Worm (Caenorhabditis elegans) whole organism, late embryonic: ENCODE measurements around the gene T27A10.6.

ENCODE experiments used
- C38D4.7 ChIP-seq: fragments of 200-800 bp; sonication (Bioruptor generic); optimal IDR thresholded peaks from 2 replicates; lab custom pipeline; 2018; ENCODE audit warnings: mild to moderate bottlenecking, missing genetic modification characterization, moderate library complexity, missing compliant biosample characterization
- F13H6.1 ChIP-seq: sonication (generic microtip); optimal IDR thresholded peaks from 2 replicates; lab custom pipeline; 2016; ENCODE audit warnings: missing genetic modification characterization, missing compliant biosample characterization
- K02D7.2 ChIP-seq: sonication (generic microtip); optimal IDR thresholded peaks from 2 replicates; lab custom pipeline; 2017; ENCODE audit warnings: mild to moderate bottlenecking, missing genetic modification characterization, missing compliant biosample characterization
- K09A11.1 ChIP-seq: sonication (generic microtip); optimal IDR thresholded peaks from 2 replicates; lab custom pipeline; 2017; ENCODE audit warnings: antibody characterized with exemption, mild to moderate bottlenecking, missing genetic modification characterization, missing compliant biosample characterization; ENCODE audit not compliant: insufficient read depth
- T23F11.4 ChIP-seq: fragments of 200-800 bp; sonication (Bioruptor generic); optimal IDR thresholded peaks from 2 replicates; lab custom pipeline; 2018; ENCODE audit warnings: mild to moderate bottlenecking, missing genetic modification characterization, missing compliant biosample characterization
- Y22D7AL.16 ChIP-seq: sonication (generic microtip); optimal IDR thresholded peaks from 2 replicates; lab custom pipeline; 2016; ENCODE audit warnings: missing genetic modification characterization, missing compliant biosample characterization
- ahr-1 ChIP-seq: sonication (generic microtip); optimal IDR thresholded peaks from 2 replicates; lab custom pipeline; 2016; ENCODE audit warnings: missing genetic modification characterization, missing compliant biosample characterization
- ama-1 ChIP-seq: fragments of 150-350 bp; optimal IDR thresholded peaks from 2 replicates; lab custom pipeline; 2014
- ceh-14 ChIP-seq: sonication (generic microtip); optimal IDR thresholded peaks from 2 replicates; lab custom pipeline; 2016; ENCODE audit warnings: missing genotype, missing genetic modification characterization, missing compliant biosample characterization
- ceh-18 ChIP-seq: sonication (generic microtip); optimal IDR thresholded peaks from 2 replicates; lab custom pipeline; 2016; ENCODE audit warnings: missing genetic modification characterization, missing compliant biosample characterization
- ceh-19 ChIP-seq: fragments of 200-800 bp; sonication (Bioruptor generic); optimal IDR thresholded peaks from 2 replicates; lab custom pipeline; 2018; ENCODE audit warnings: mild to moderate bottlenecking, missing genetic modification characterization, missing compliant biosample characterization
- ceh-2 ChIP-seq: sonication (generic microtip); optimal IDR thresholded peaks from 2 replicates; lab custom pipeline; 2016; ENCODE audit warnings: missing genotype, missing genetic modification characterization, missing compliant biosample characterization
- ceh-22 ChIP-seq: sonication (generic microtip); optimal IDR thresholded peaks from 2 replicates; lab custom pipeline; 2017; ENCODE audit warnings: missing biosample characterization, missing genetic modification characterization
- ceh-24 ChIP-seq: sonication (generic microtip); optimal IDR thresholded peaks from 2 replicates; lab custom pipeline; 2016; ENCODE audit warnings: mild to moderate bottlenecking, missing genetic modification characterization, missing compliant biosample characterization
- ceh-45 ChIP-seq: fragments of 200-800 bp; sonication (Bioruptor generic); IDR thresholded peaks from 2 replicates; pipeline ENCODE4 v1.3.6; 2022; ENCODE audit warnings: missing genetic modification reagents, missing genetic modification characterization, missing compliant biosample characterization
- ceh-48 ChIP-seq: sonication (generic microtip); optimal IDR thresholded peaks from 2 replicates; lab custom pipeline; 2016; ENCODE audit warnings: missing genetic modification characterization, inconsistent platforms, missing compliant biosample characterization
- ceh-9 ChIP-seq: sonication (generic microtip); optimal IDR thresholded peaks from 2 replicates; lab custom pipeline; 2016; ENCODE audit warnings: mild to moderate bottlenecking, missing genetic modification characterization, inconsistent platforms, missing compliant biosample characterization
- che-1 ChIP-seq: sonication (generic microtip); optimal IDR thresholded peaks from 2 replicates; lab custom pipeline; 2016; ENCODE audit warnings: mild to moderate bottlenecking, missing genetic modification characterization, missing compliant biosample characterization
- dmd-4 ChIP-seq: sonication (generic microtip); optimal IDR thresholded peaks from 2 replicates; lab custom pipeline; 2016; ENCODE audit warnings: borderline replicate concordance, missing genetic modification characterization, missing compliant biosample characterization
- dve-1 ChIP-seq: sonication (generic microtip); optimal IDR thresholded peaks from 2 replicates; lab custom pipeline; 2017; ENCODE audit warnings: antibody characterized with exemption, mild to moderate bottlenecking, missing genetic modification characterization, missing compliant biosample characterization
- elt-4 ChIP-seq: sonication (generic microtip); optimal IDR thresholded peaks from 2 replicates; lab custom pipeline; 2016; ENCODE audit warnings: missing genetic modification characterization, missing compliant biosample characterization
- ets-4 ChIP-seq: sonication (generic microtip); optimal IDR thresholded peaks from 2 replicates; lab custom pipeline; 2016; ENCODE audit warnings: missing genetic modification characterization, missing compliant biosample characterization
- eyg-1 ChIP-seq: sonication (generic microtip); optimal IDR thresholded peaks from 2 replicates; lab custom pipeline; 2016; ENCODE audit warnings: missing genotype, missing genetic modification characterization, missing compliant biosample characterization
- fax-1 ChIP-seq: sonication (generic microtip); optimal IDR thresholded peaks from 2 replicates; lab custom pipeline; 2016; ENCODE audit warnings: missing genotype, missing genetic modification characterization, missing compliant biosample characterization
- fkh-10 ChIP-seq: fragments of 150-350 bp; optimal IDR thresholded peaks from 2 replicates; lab custom pipeline; 2014; ENCODE audit warnings: missing biosample characterization, missing genetic modification reagents, missing genetic modification characterization
- fkh-6 ChIP-seq: sonication (generic microtip); optimal IDR thresholded peaks from 2 replicates; lab custom pipeline; 2016; ENCODE audit warnings: missing genetic modification characterization, missing compliant biosample characterization
- gmeb-2 ChIP-seq: sonication (generic microtip); optimal IDR thresholded peaks from 2 replicates; lab custom pipeline; 2016; ENCODE audit warnings: missing genetic modification characterization, inconsistent platforms, missing compliant biosample characterization
- hlh-15 ChIP-seq: sonication (generic microtip); optimal IDR thresholded peaks from 2 replicates; lab custom pipeline; 2016; ENCODE audit warnings: missing genetic modification characterization, missing compliant biosample characterization
- hlh-30 ChIP-seq: sonication (generic microtip); optimal IDR thresholded peaks from 2 replicates; lab custom pipeline; 2017; ENCODE audit warnings: antibody characterized with exemption, missing genetic modification characterization, missing compliant biosample characterization; ENCODE audit not compliant: insufficient read depth
- lim-6 ChIP-seq: sonication (generic microtip); optimal IDR thresholded peaks from 2 replicates; lab custom pipeline; 2016; ENCODE audit warnings: missing genetic modification characterization, missing compliant biosample characterization
- lin-11 ChIP-seq: fragments of 200-800 bp; sonication (Bioruptor generic); optimal IDR thresholded peaks from 2 replicates; lab custom pipeline; 2018; ENCODE audit warnings: mild to moderate bottlenecking, missing genetic modification characterization, missing compliant biosample characterization
- madf-2 ChIP-seq: sonication (generic microtip); optimal IDR thresholded peaks from 2 replicates; lab custom pipeline; 2017; ENCODE audit warnings: missing genetic modification characterization, missing compliant biosample characterization
- mec-3 ChIP-seq: sonication (generic microtip); optimal IDR thresholded peaks from 2 replicates; lab custom pipeline; 2016; ENCODE audit warnings: borderline replicate concordance, missing genetic modification characterization, missing compliant biosample characterization
- nhr-11 ChIP-seq: fragments of 150-350 bp; optimal IDR thresholded peaks from 2 replicates; lab custom pipeline; 2014; ENCODE audit warnings: missing biosample characterization, missing genetic modification characterization
- nhr-232 ChIP-seq: sonication (generic microtip); optimal IDR thresholded peaks from 2 replicates; lab custom pipeline; 2016; ENCODE audit warnings: missing genetic modification characterization, missing compliant biosample characterization
- npax-4 ChIP-seq: sonication (generic microtip); optimal IDR thresholded peaks from 2 replicates; lab custom pipeline; 2016; ENCODE audit warnings: missing genetic modification characterization, missing compliant biosample characterization
- odd-2 ChIP-seq: sonication (generic microtip); optimal IDR thresholded peaks from 2 replicates; lab custom pipeline; 2017; ENCODE audit warnings: antibody characterized with exemption, mild to moderate bottlenecking, missing genetic modification characterization, missing compliant biosample characterization
- pat-9 ChIP-seq: fragments of 200-800 bp; sonication (Bioruptor generic); optimal IDR thresholded peaks from 2 replicates; lab custom pipeline; 2018; ENCODE audit warnings: mild to moderate bottlenecking, missing genetic modification characterization, moderate library complexity, missing compliant biosample characterization
- pax-1 ChIP-seq: fragments of 150-350 bp; optimal IDR thresholded peaks from 2 replicates; lab custom pipeline; 2014; ENCODE audit warnings: missing biosample characterization, missing genetic modification characterization
- pha-2 ChIP-seq: sonication (generic microtip); optimal IDR thresholded peaks from 2 replicates; lab custom pipeline; 2017; ENCODE audit warnings: mild to moderate bottlenecking, missing genetic modification characterization, missing compliant biosample characterization
- pha-4 ChIP-seq: fragments of 150-350 bp; optimal IDR thresholded peaks from 2 replicates; lab custom pipeline; 2018; ENCODE audit warnings: missing biosample characterization, missing genetic modification reagents, missing genetic modification characterization
- pros-1 ChIP-seq: fragments of 150-350 bp; optimal IDR thresholded peaks from 2 replicates; lab custom pipeline; 2014; ENCODE audit warnings: missing biosample characterization, missing genetic modification reagents, missing genetic modification characterization
- rnt-1 ChIP-seq: sonication (generic microtip); optimal IDR thresholded peaks from 2 replicates; lab custom pipeline; 2016; ENCODE audit warnings: missing genetic modification characterization, missing compliant biosample characterization
- sox-2 ChIP-seq: fragments of 200-800 bp; sonication (Bioruptor generic); IDR thresholded peaks from 2 replicates; pipeline ENCODE4 v1.3.6; 2022; ENCODE audit warnings: missing genetic modification reagents, missing genetic modification characterization, missing compliant biosample characterization
- unc-3 ChIP-seq, 2 experiments: fragments of 200-800 bp in 1 of 2; sonication (Bioruptor generic) in 1 of 2; sonication (generic microtip) in 1 of 2; conservative IDR thresholded peaks in 1 of 2; optimal IDR thresholded peaks in 1 of 2; 2 replicates each; pipeline versions ENCODE4 v1.3.6 to Lab custom; 2016 to 2022; ENCODE audit warnings: missing compliant biosample characterization in 2 of 2, missing genetic modification characterization in 2 of 2, missing genetic modification reagents in 1 of 2
- unc-42 ChIP-seq: sonication (generic microtip); optimal IDR thresholded peaks from 2 replicates; lab custom pipeline; 2016; ENCODE audit warnings: missing genotype, missing genetic modification characterization, missing compliant biosample characterization
- unc-55 ChIP-seq: sonication (generic microtip); optimal IDR thresholded peaks from 2 replicates; lab custom pipeline; 2017; ENCODE audit warnings: missing biosample characterization, missing genetic modification reagents, missing genetic modification characterization
- unc-86 ChIP-seq: sonication (generic microtip); optimal IDR thresholded peaks from 2 replicates; lab custom pipeline; 2016; ENCODE audit warnings: missing genetic modification characterization, missing compliant biosample characterization
- zip-5 ChIP-seq: sonication (generic microtip); optimal IDR thresholded peaks from 2 replicates; lab custom pipeline; 2016; ENCODE audit warnings: missing genetic modification characterization, missing compliant biosample characterization
- ztf-16 ChIP-seq: sonication (generic microtip); optimal IDR thresholded peaks from 2 replicates; lab custom pipeline; 2017; ENCODE audit warnings: missing genetic modification characterization, missing compliant biosample characterization

The T27A10.6 gene

ce11 chrX:3542242-3542641 lies 53.9 kb downstream of the T27A10.6 start, which contains the start of gene rgs-7:
Gene rgs-7 (plus strand): TSS chrX:3542542.
- TF ChIP-seq madf-2 (tag; lab: Kevin White, UChicago) (no peak), ama-1 (lab: Kevin White, UChicago) (no peak), eyg-1 (tag; lab: Kevin White, UChicago) (no peak), Y22D7AL.16 (no peak), npax-4 (tag; lab: Kevin White, UChicago) (no peak), hlh-15 (tag; lab: Kevin White, UChicago) (no peak), zip-5 (tag; lab: Kevin White, UChicago) (no peak), rnt-1 (no peak), unc-86 (tag; lab: Kevin White, UChicago) (no peak), dve-1 (tag; lab: Kevin White, UChicago) (no peak), ceh-22 (tag; lab: Kevin White, UChicago) (no peak), lin-11 (tag; lab: Kevin White, UChicago) (no peak), unc-55 (no peak), ceh-9 (tag; lab: Kevin White, UChicago) (no peak), nhr-232 (tag; lab: Kevin White, UChicago) (no peak), pha-2 (tag; lab: Kevin White, UChicago) (no peak), che-1 (tag; lab: Kevin White, UChicago) (no peak), ztf-16 (tag; lab: Kevin White, UChicago) (no peak), fax-1 (tag; lab: Kevin White, UChicago) (no peak)

- TF ChIP-seq unc-86 (tag; lab: Kevin White, UChicago) (no peak), nhr-232 (tag; lab: Kevin White, UChicago) (no peak), ceh-14 (tag; lab: Kevin White, UChicago) (no peak), unc-55 (peak; percentile 69), sox-2 (GFP tag; lab: Robert Waterston, UW) (no peak), pha-2 (tag; lab: Kevin White, UChicago) (no peak), nhr-11 (no peak), hlh-15 (tag; lab: Kevin White, UChicago) (no peak), ceh-18 (tag; lab: Kevin White, UChicago) (no peak), ceh-45 (GFP tag; lab: Robert Waterston, UW) (no peak), unc-3 (GFP tag; conservative IDR thresholded peaks at IDR 0.05; lab: Robert Waterston, UW) (no peak), unc-3 (tag; optimal IDR thresholded peaks at IDR 0.05; lab: Kevin White, UChicago) (no peak), C38D4.7 (GFP tag; lab: Kevin White, UChicago) (no peak), lim-6 (tag; lab: Kevin White, UChicago) (no peak), rnt-1 (peak; percentile 22), pros-1 (no peak), fkh-10 (GFP tag; lab: Kevin White, UChicago) (no peak), ahr-1 (no peak), zip-5 (tag; lab: Kevin White, UChicago) (no peak), hlh-30 (peak; percentile 61), elt-4 (tag; lab: Kevin White, UChicago) (no peak), ceh-19 (GFP tag; lab: Kevin White, UChicago) (no peak), ceh-48 (no peak), T23F11.4 (GFP tag; lab: Kevin White, UChicago) (no peak), mec-3 (no peak), odd-2 (tag; lab: Kevin White, UChicago) (no peak), fkh-6 (tag; lab: Kevin White, UChicago) (no peak), K02D7.2 (tag; lab: Kevin White, UChicago) (no peak), lin-11 (tag; lab: Kevin White, UChicago) (no peak), pax-1 (tag; lab: Kevin White, UChicago) (no peak), pha-4 (tag; lab: Kevin White, UChicago) (no peak), F13H6.1 (tag; lab: Kevin White, UChicago) (no peak), ets-4 (no peak), dmd-4 (tag; lab: Kevin White, UChicago) (no peak), ceh-2 (tag; lab: Kevin White, UChicago) (no peak), pat-9 (tag; lab: Kevin White, UChicago) (no peak), ceh-24 (tag; lab: Kevin White, UChicago) (no peak), K09A11.1 (tag; lab: Kevin White, UChicago) (no peak), gmeb-2 (tag; lab: Kevin White, UChicago) (no peak), ama-1 (lab: Kevin White, UChicago) (no peak), unc-42 (tag; lab: Kevin White, UChicago) (peak; percentile 25)
Observed at ce11 chrX:3540861-3541260, 55.3 kb downstream of the T27A10.6 start.
